Fruit fly (Drosophila melanogaster): ENCODE results near the gene Sfxn2.

DNA sequence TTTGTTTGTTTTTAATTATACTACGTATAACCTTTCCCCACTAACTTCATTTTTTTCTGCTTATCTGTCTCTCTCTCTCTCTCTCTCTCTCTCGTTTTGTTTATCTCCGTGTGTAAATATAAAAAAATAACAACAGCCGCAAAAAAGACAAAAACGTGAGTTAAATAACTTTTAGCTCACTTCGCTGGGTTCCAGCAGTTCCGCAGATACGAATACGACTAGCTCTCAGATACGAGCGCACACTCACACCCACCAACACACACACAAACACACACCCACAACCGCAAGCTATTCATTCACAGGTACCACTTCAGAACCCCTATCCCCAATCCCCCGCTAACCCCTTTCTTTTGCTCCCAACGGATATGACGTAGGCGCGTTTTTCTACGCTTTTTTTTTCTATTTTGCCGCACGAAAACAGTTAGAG lies 9.2 kb downstream of the Sfxn2 start:
- TF ChIP-seq CTCF (optimal IDR thresholded peaks at IDR 0.05) (no peak), CG8478 (optimal IDR thresholded peaks at IDR 0.05) (no peak)
